Worm (Caenorhabditis elegans) whole organism, L2 larva: ENCODE data around the gene pfk-1.2.

Experiments used
- C34F6.9 ChIP-seq: fragments of 150-350 bp; optimal IDR thresholded peaks from 2 replicates; lab custom pipeline; 2014; ENCODE audit warnings: missing biosample characterization, missing genetic modification characterization
- F13H6.1 ChIP-seq: sonication (generic microtip); optimal IDR thresholded peaks from 2 replicates; lab custom pipeline; 2016; ENCODE audit warnings: missing genetic modification characterization, missing compliant biosample characterization
- Y55F3AM.14 ChIP-seq: fragments of 200-800 bp; sonication (Bioruptor generic); optimal IDR thresholded peaks from 2 replicates; lab custom pipeline; 2018; ENCODE audit warnings: mild to moderate bottlenecking, missing genetic modification characterization, missing compliant biosample characterization
- alr-1 ChIP-seq: fragments of 150-350 bp; optimal IDR thresholded peaks from 2 replicates; lab custom pipeline; 2014; ENCODE audit warnings: missing biosample characterization, missing genetic modification characterization
- aly-2 ChIP-seq: fragments of 150-350 bp; optimal IDR thresholded peaks from 2 replicates; lab custom pipeline; 2014; ENCODE audit warnings: missing biosample characterization, missing genetic modification characterization
- ama-1 ChIP-seq: fragments of 150-350 bp; optimal IDR thresholded peaks from 2 replicates; lab custom pipeline; 2018; ENCODE audit warnings: inconsistent platforms
- blmp-1 ChIP-seq: sonication (generic microtip); optimal IDR thresholded peaks from 2 replicates; lab custom pipeline; 2017; ENCODE audit warnings: missing genetic modification characterization, mild to moderate bottlenecking, missing compliant biosample characterization, antibody characterized with exemption, moderate library complexity; ENCODE audit not compliant: insufficient read depth
- crh-2 ChIP-seq: sonication (generic microtip); optimal IDR thresholded peaks from 2 replicates; lab custom pipeline; 2017; ENCODE audit warnings: missing biosample characterization, missing genetic modification characterization
- dmd-4 ChIP-seq: sonication (generic microtip); optimal IDR thresholded peaks from 2 replicates; lab custom pipeline; 2017; ENCODE audit warnings: missing biosample characterization, missing genetic modification characterization
- egl-27 ChIP-seq: sonication (generic microtip); optimal IDR thresholded peaks from 3 replicates; lab custom pipeline; 2017; ENCODE audit warnings: missing biosample characterization, missing genetic modification reagents, missing genetic modification characterization
- elt-1 ChIP-seq: fragments of 150-350 bp; optimal IDR thresholded peaks from 2 replicates; lab custom pipeline; 2014; ENCODE audit warnings: missing biosample characterization, missing genetic modification characterization
- fos-1 ChIP-seq: fragments of 150-350 bp; optimal IDR thresholded peaks from 2 replicates; lab custom pipeline; 2014; ENCODE audit warnings: missing biosample characterization, missing genetic modification characterization
- gmeb-1 ChIP-seq: fragments of 150-350 bp; optimal IDR thresholded peaks from 2 replicates; lab custom pipeline; 2014; ENCODE audit warnings: missing biosample characterization, missing genetic modification characterization
- lin-11 ChIP-seq: fragments of 150-350 bp; sonication (generic microtip); optimal IDR thresholded peaks from 2 replicates; lab custom pipeline; 2014; ENCODE audit warnings: missing biosample characterization, missing genetic modification characterization, inconsistent platforms, mixed read lengths
- lin-13 ChIP-seq: fragments of 150-350 bp; optimal IDR thresholded peaks from 2 replicates; lab custom pipeline; 2014; ENCODE audit warnings: missing biosample characterization, missing genetic modification reagents, missing genetic modification characterization
- lin-39 ChIP-seq: fragments of 150-350 bp; optimal IDR thresholded peaks from 2 replicates; lab custom pipeline; 2014; ENCODE audit warnings: missing biosample characterization, missing genetic modification reagents, missing genetic modification characterization
- lsy-2 ChIP-seq, 2 experiments: fragments of 150-350 bp in 1 of 2; sonication (generic microtip) in 1 of 2; optimal IDR thresholded peaks; 2 replicates each; lab custom pipeline; 2014 to 2017; ENCODE audit warnings: missing biosample characterization in 2 of 2, missing genetic modification characterization in 2 of 2
- mab-5 ChIP-seq: fragments of 150-350 bp; optimal IDR thresholded peaks from 2 replicates; lab custom pipeline; 2014; ENCODE audit warnings: missing biosample characterization, missing genetic modification characterization
- mbf-1 ChIP-seq: sonication (generic microtip); optimal IDR thresholded peaks from 2 replicates; lab custom pipeline; 2017; ENCODE audit warnings: missing biosample characterization, missing genetic modification characterization
- mdl-1 ChIP-seq, 2 experiments: fragments of 150-350 bp in 1 of 2; sonication (generic microtip) in 1 of 2; optimal IDR thresholded peaks; 2 replicates each; lab custom pipeline; 2017; ENCODE audit warnings: missing biosample characterization in 2 of 2, missing genetic modification characterization in 2 of 2
- nhr-10 ChIP-seq: sonication (generic microtip); optimal IDR thresholded peaks from 2 replicates; lab custom pipeline; 2017; ENCODE audit warnings: missing biosample characterization, missing genetic modification characterization
- nhr-12 ChIP-seq: fragments of 150-350 bp; optimal IDR thresholded peaks from 2 replicates; lab custom pipeline; 2014; ENCODE audit warnings: missing biosample characterization, missing genetic modification characterization
- nhr-129 ChIP-seq: fragments of 150-350 bp; optimal IDR thresholded peaks from 2 replicates; lab custom pipeline; 2014; ENCODE audit warnings: missing biosample characterization, missing genetic modification characterization
- nhr-21 ChIP-seq: fragments of 150-350 bp; optimal IDR thresholded peaks from 2 replicates; lab custom pipeline; 2014; ENCODE audit warnings: missing biosample characterization, missing genetic modification characterization
- nhr-23 ChIP-seq: fragments of 150-350 bp; optimal IDR thresholded peaks from 2 replicates; lab custom pipeline; 2014; ENCODE audit warnings: missing biosample characterization, missing genetic modification reagents, missing genetic modification characterization
- nhr-237 ChIP-seq: fragments of 150-350 bp; optimal IDR thresholded peaks from 2 replicates; lab custom pipeline; 2014; ENCODE audit warnings: missing biosample characterization, missing genetic modification characterization
- nhr-6 ChIP-seq: fragments of 150-350 bp; optimal IDR thresholded peaks from 2 replicates; lab custom pipeline; 2014; ENCODE audit warnings: missing biosample characterization, missing genetic modification characterization
- nhr-77 ChIP-seq: fragments of 150-350 bp; optimal IDR thresholded peaks from 2 replicates; lab custom pipeline; 2014; ENCODE audit warnings: missing biosample characterization, missing genetic modification characterization
- sem-4 ChIP-seq: fragments of 150-350 bp; optimal IDR thresholded peaks from 2 replicates; lab custom pipeline; 2014; ENCODE audit warnings: missing biosample characterization, missing genetic modification reagents, missing genetic modification characterization
- skn-1 ChIP-seq: sonication (generic microtip); optimal IDR thresholded peaks from 2 replicates; lab custom pipeline; 2017; ENCODE audit warnings: missing biosample characterization, missing genetic modification characterization
- sma-3 ChIP-seq: sonication (generic microtip); optimal IDR thresholded peaks from 2 replicates; lab custom pipeline; 2016; ENCODE audit warnings: missing genetic modification reagents, missing genetic modification characterization, missing compliant biosample characterization
- sma-9 ChIP-seq, 2 experiments: fragments of 150-350 bp in 1 of 2; sonication (generic microtip) in 1 of 2; optimal IDR thresholded peaks; 2 replicates each; lab custom pipeline; 2014 to 2016; ENCODE audit warnings: missing genetic modification characterization in 2 of 2, mild to moderate bottlenecking in 1 of 2, missing biosample characterization in 1 of 2, missing compliant biosample characterization in 1 of 2, missing genetic modification reagents in 1 of 2, moderate library complexity in 1 of 2
- snpc-4 ChIP-seq: fragments of 150-350 bp; optimal IDR thresholded peaks from 2 replicates; lab custom pipeline; 2014; ENCODE audit warnings: missing biosample characterization, missing genetic modification characterization
- unc-55 ChIP-seq: fragments of 150-350 bp; sonication (generic microtip); optimal IDR thresholded peaks from 3 replicates; lab custom pipeline; 2014; ENCODE audit warnings: missing biosample characterization, missing genetic modification reagents, missing genetic modification characterization
- unc-62 ChIP-seq: fragments of 150-350 bp; optimal IDR thresholded peaks from 2 replicates; lab custom pipeline; 2014; ENCODE audit warnings: missing biosample characterization, missing genetic modification reagents, missing genetic modification characterization
- zag-1 ChIP-seq: fragments of 150-350 bp; optimal IDR thresholded peaks from 2 replicates; lab custom pipeline; 2014; ENCODE audit warnings: missing biosample characterization, missing genetic modification characterization
- ztf-11 ChIP-seq: sonication (generic microtip); optimal IDR thresholded peaks from 2 replicates; lab custom pipeline; 2017; ENCODE audit warnings: missing biosample characterization, missing genetic modification characterization
- ztf-4 ChIP-seq: fragments of 150-350 bp; optimal IDR thresholded peaks from 2 replicates; lab custom pipeline; 2014; ENCODE audit warnings: missing biosample characterization, missing genetic modification characterization

Gene pfk-1.2

ce11 chrV:9570197-9570596, 38.6 kb downstream of the pfk-1.2 start, which contains the start of gene F25B3.5:
F25B3.5 (minus strand) TSS chrV:9570297.
- TF ChIP-seq nhr-23 (tag; lab: Kevin White, UChicago) (no peak), snpc-4 (no peak), nhr-237 (no peak), fos-1 (tag; lab: Kevin White, UChicago) (no peak), crh-2 (tag; lab: Kevin White, UChicago) (no peak), nhr-21 (tag; lab: Kevin White, UChicago) (no peak), ztf-4 (no peak)
- TF ChIP-seq, all 48 proteins: peak for 0

- TF ChIP-seq mdl-1 (tag; optimal IDR thresholded peaks at IDR 0.05; lab: Kevin White, UChicago) (no peak), lin-11 (tag; lab: Kevin White, UChicago) (no peak), dmd-4 (tag; lab: Kevin White, UChicago) (no peak), elt-1 (tag; lab: Kevin White, UChicago) (no peak), nhr-129 (tag; lab: Kevin White, UChicago) (no peak)
Measured at ce11 chrV:9571056-9571455, 39.5 kb downstream of the pfk-1.2 start.

DNA sequence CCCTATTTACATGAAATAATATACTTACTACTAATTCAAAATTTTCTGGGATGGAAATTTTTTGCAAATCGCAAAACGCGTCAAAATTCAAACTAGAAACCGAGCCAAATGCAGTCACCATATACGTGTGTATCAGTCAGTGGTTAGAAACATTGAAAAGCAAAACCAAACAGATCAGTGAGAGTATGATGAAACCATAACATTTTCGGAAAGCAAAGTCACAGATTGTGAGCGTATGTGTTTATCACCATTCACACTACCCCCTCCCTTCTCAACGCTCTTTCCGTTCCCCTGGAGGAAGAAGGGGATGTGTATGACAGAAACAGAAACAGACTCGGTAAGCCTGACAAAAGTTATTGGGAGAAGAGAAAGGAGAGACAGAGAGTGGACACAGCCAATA, 40.1 kb downstream of the pfk-1.2 start:
- no peak for TF ChIP-seq nhr-10 (tag; lab: Kevin White, UChicago)
- TF ChIP-seq ama-1 (lab: Kevin White, UChicago), result no peak
- no peak for TF ChIP-seq aly-2 (tag; lab: Kevin White, UChicago)
- no peak for TF ChIP-seq zag-1 (tag; lab: Kevin White, UChicago)

DNA sequence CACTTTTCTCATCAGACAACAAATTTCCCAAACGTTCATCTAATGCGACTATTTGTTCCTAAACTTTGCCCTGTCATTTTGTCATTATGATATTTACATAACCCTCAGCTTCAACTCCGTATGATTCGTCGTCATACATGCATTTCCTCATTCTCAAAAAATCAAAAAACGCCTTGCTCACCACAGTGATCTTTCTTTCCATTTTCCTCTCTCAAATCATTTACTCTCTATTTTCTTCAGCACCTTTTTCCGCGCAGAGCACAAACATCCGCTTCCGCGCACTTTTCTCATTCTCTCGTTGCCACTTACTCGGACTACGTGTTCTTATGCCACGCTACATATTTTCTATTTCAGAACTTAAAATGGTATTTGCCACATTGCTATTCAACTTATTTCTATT, 45.4 kb downstream of the pfk-1.2 start, which contains the start of gene F25B3.2:
F25B3.2 (plus strand) TSS at position 301 of the 400 bp plus-strand sequence.
- TF ChIP-seq nhr-237 (no peak), aly-2 (tag; lab: Kevin White, UChicago) (no peak), mab-5 (tag; lab: Kevin White, UChicago) (no peak), ztf-4 (no peak), lin-39 (no peak), F13H6.1 (tag; lab: Kevin White, UChicago) (no peak), unc-62 (GFP tag; lab: Kevin White, UChicago) (no peak), skn-1 (tag; lab: Kevin White, UChicago) (no peak), nhr-12 (tag; lab: Kevin White, UChicago) (no peak), unc-55 (GFP tag; lab: Kevin White, UChicago) (no peak), lsy-2 (tag; optimal IDR thresholded peaks at IDR 0.05; lab: Kevin White, UChicago) (no peak), nhr-6 (no peak), alr-1 (tag; lab: Kevin White, UChicago) (no peak), ama-1 (lab: Kevin White, UChicago) (no peak), gmeb-1 (tag; lab: Kevin White, UChicago) (no peak)
- TF ChIP-seq, all 48 proteins: peak for 0

DNA sequence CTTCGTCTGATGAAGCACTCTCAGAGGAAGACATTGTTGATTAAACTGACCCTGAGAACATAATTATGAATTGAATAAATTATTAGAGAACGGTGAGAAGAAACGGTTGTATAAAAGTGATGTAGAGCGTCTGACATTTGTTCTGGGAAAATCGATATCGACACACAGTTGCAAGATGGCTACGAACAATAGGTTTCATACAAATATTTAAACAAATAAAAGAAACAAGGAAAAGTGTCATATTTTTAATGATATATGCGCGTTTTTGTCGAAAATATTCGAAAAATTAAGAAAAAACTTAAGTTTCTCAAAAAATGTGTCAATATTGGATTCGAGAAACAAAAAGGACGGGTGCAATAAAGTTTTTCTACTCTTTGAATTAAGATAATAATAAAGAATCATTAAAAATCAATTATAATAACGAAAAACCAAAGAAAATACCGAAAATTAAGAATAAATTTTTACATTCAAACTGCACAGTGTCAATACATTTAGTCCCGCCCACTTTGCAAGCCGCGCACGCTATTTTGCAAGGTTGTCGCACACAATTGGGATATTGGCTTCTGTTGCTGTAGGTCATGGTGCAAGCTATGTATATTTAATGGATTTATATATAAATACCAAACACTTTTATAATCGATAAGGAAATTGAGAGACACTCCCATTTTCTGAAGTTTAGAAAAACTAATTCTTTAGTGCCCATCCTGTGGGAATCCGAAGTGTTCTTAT, 51.2 kb downstream of the pfk-1.2 start, which contains the start of gene rtfo-1:
rtfo-1 (minus strand) TSS at position 51 of the 729 bp plus-strand sequence.
- TF ChIP-seq F13H6.1 (tag; lab: Kevin White, UChicago) (peak; percentile 53), nhr-77 (tag; lab: Kevin White, UChicago) (no peak), alr-1 (tag; lab: Kevin White, UChicago) (no peak), egl-27 (tag; lab: Kevin White, UChicago) (no peak), ztf-4 (peak; percentile 7), aly-2 (tag; lab: Kevin White, UChicago) (no peak), nhr-129 (tag; lab: Kevin White, UChicago) (peak; percentile 50), mab-5 (tag; lab: Kevin White, UChicago) (peak; percentile 16), lin-11 (tag; lab: Kevin White, UChicago) (peak; percentile 64), ztf-11 (tag; lab: Kevin White, UChicago) (no peak), C34F6.9 (tag; lab: Kevin White, UChicago) (peak; percentile 45), blmp-1 (tag; lab: Kevin White, UChicago) (no peak), fos-1 (tag; lab: Kevin White, UChicago) (peak; percentile 9), gmeb-1 (tag; lab: Kevin White, UChicago) (peak; percentile 60), Y55F3AM.14 (no peak), lin-13 (GFP tag; lab: Kevin White, UChicago) (peak; percentile 40), snpc-4 (no peak), sma-3 (GFP tag; lab: Kevin White, UChicago) (peak; percentile 41), sma-9 (GFP tag; optimal IDR thresholded peaks at IDR 0.05; lab: Kevin White, UChicago) (peak; percentile 30), sma-9 (tag; optimal IDR thresholded peaks at IDR 0.05; lab: Kevin White, UChicago) (no peak), unc-62 (GFP tag; lab: Kevin White, UChicago) (no peak), mbf-1 (tag; lab: Kevin White, UChicago) (no peak), unc-55 (GFP tag; lab: Kevin White, UChicago) (no peak), sem-4 (tag; lab: Kevin White, UChicago) (no peak)
- TF ChIP-seq, all 48 proteins: peak for 11
